Worm (Caenorhabditis elegans) whole organism, L1 larva: Measurements from ENCODE around the gene srb-18.

Experiments used
- C04F5.9 ChIP-seq: sonication (generic microtip); optimal IDR thresholded peaks from 2 replicates; lab custom pipeline; 2016; ENCODE audit warnings: missing genetic modification characterization, missing compliant biosample characterization
- aha-1 ChIP-seq: fragments of 150-350 bp; optimal IDR thresholded peaks from 2 replicates; lab custom pipeline; 2014; ENCODE audit warnings: missing biosample characterization, missing genetic modification characterization
- ama-1 ChIP-seq: fragments of 150-350 bp; optimal IDR thresholded peaks from 2 replicates; lab custom pipeline; 2014
- dpl-1 ChIP-seq, 3 experiments: fragments of 150-350 bp in 2 of 3; sonication (generic microtip) in 1 of 3; optimal IDR thresholded peaks; 2 replicates each; lab custom pipeline; 2014 to 2017; ENCODE audit warnings: missing biosample characterization in 3 of 3, missing genetic modification characterization in 3 of 3, missing genetic modification reagents in 3 of 3
- grh-1 ChIP-seq: fragments of 200-800 bp; sonication (Bioruptor generic); IDR thresholded peaks from 2 replicates; pipeline ENCODE4 v1.3.6; 2022; ENCODE audit warnings: missing genetic modification reagents, missing genetic modification characterization, missing compliant biosample characterization
- mab-9 ChIP-seq: fragments of 200-800 bp; sonication (Bioruptor generic); IDR thresholded peaks from 2 replicates; pipeline ENCODE4 v1.3.6; 2022; ENCODE audit warnings: missing genetic modification reagents, missing genetic modification characterization, missing compliant biosample characterization
- nhr-77 ChIP-seq: fragments of 150-350 bp; optimal IDR thresholded peaks from 2 replicates; lab custom pipeline; 2014; ENCODE audit warnings: missing biosample characterization, missing genetic modification characterization
- snpc-4 ChIP-seq: fragments of 150-350 bp; optimal IDR thresholded peaks from 2 replicates; lab custom pipeline; 2014; ENCODE audit warnings: missing biosample characterization, missing genetic modification characterization
- tbx-2 ChIP-seq: sonication (generic microtip); optimal IDR thresholded peaks from 2 replicates; lab custom pipeline; 2016; ENCODE audit warnings: missing genetic modification characterization, missing compliant biosample characterization
- tlp-1 ChIP-seq: fragments of 150-350 bp; optimal IDR thresholded peaks from 2 replicates; lab custom pipeline; 2014; ENCODE audit warnings: missing biosample characterization, missing genetic modification characterization
- unc-62 ChIP-seq: fragments of 150-350 bp; optimal IDR thresholded peaks from 2 replicates; lab custom pipeline; 2014; ENCODE audit warnings: missing biosample characterization, missing genetic modification reagents, missing genetic modification characterization
- unc-86 ChIP-seq: sonication (generic microtip); optimal IDR thresholded peaks from 2 replicates; lab custom pipeline; 2016; ENCODE audit warnings: missing genetic modification characterization, missing compliant biosample characterization
- unc-98 ChIP-seq: fragments of 200-800 bp; sonication (Bioruptor generic); IDR thresholded peaks from 2 replicates; pipeline ENCODE4 v1.3.6; 2022; ENCODE audit warnings: missing genetic modification characterization, missing compliant biosample characterization

DNA sequence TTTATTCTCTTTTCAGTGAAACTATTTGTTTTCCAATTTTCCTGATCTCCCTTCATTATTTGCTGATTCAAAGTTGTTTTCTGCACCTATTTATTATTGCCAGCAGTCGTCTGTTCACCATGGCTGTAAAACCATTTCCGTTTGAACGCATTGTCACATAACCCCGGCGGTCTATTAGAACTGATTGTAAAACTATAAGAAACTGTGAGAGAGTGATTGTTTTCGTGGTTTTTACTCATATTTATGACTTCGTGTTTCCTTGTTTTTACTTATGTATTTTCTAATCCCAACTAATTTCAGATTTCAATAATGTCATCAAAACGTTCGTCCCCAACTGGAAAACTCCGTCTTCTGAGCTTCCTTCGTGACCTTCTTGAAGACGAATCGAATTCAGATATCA is 47.9 kb downstream of the srb-18 start, which contains the start of gene F19F10.1:
- TF ChIP-seq ama-1 (lab: Kevin White, UChicago) (no peak), aha-1 (tag; lab: Kevin White, UChicago) (no peak), C04F5.9 (no peak), unc-86 (tag; lab: Kevin White, UChicago) (no peak), tlp-1 (tag; lab: Kevin White, UChicago) (no peak), dpl-1 (GFP tag; optimal IDR thresholded peaks at IDR 0.05; lab: Kevin White, UChicago) (no peak), tbx-2 (no peak), mab-9 (GFP tag; lab: Robert Waterston, UW) (no peak), unc-98 (no peak), snpc-4 (tag; lab: Kevin White, UChicago) (no peak), nhr-77 (tag; lab: Kevin White, UChicago) (no peak), unc-62 (no peak), grh-1 (GFP tag; lab: Robert Waterston, UW) (no peak)
